Worm (Caenorhabditis elegans) whole organism, young adult: ENCODE measurements around the gene nhr-53.
"Not testable (repeated sequence)": the region's sequence is repeated elsewhere in the genome, so short reads cannot be mapped to it uniquely, and the experiment has no call there.

Source experiments
- B0336.3 ChIP-seq: fragments of 200-800 bp; sonication (Bioruptor generic); IDR thresholded peaks from 2 replicates; pipeline ENCODE4 v1.3.6; 2022; ENCODE audit warnings: missing genetic modification characterization, missing compliant biosample characterization
- F37B4.10 ChIP-seq: fragments of 200-800 bp; sonication (Bioruptor generic); IDR thresholded peaks from 2 replicates; pipeline ENCODE4 v1.3.6; 2022; ENCODE audit warnings: missing genetic modification characterization, missing compliant biosample characterization
- F57A8.1 ChIP-seq: fragments of 200-800 bp; sonication (Bioruptor generic); optimal IDR thresholded peaks from 2 replicates; lab custom pipeline; 2018; ENCODE audit warnings: mild to moderate bottlenecking, missing genetic modification characterization, moderate library complexity, missing compliant biosample characterization
- Y79H2A.3 ChIP-seq: fragments of 200-800 bp; sonication (Bioruptor generic); conservative IDR thresholded peaks from 2 replicates; pipeline ENCODE4 v1.3.6; 2022; ENCODE audit warnings: missing genetic modification reagents, missing genetic modification characterization, missing compliant biosample characterization
- Y95B8A.8 ChIP-seq: fragments of 200-800 bp; sonication (Bioruptor generic); IDR thresholded peaks from 2 replicates; pipeline ENCODE4 v1.3.6; 2022; ENCODE audit warnings: missing genetic modification reagents, missing genetic modification characterization, missing compliant biosample characterization
- athp-1 ChIP-seq: sonication (generic microtip); optimal IDR thresholded peaks from 2 replicates; lab custom pipeline; 2017; ENCODE audit warnings: mild to moderate bottlenecking, missing genetic modification characterization, missing compliant biosample characterization
- attf-6 ChIP-seq: fragments of 200-800 bp; sonication (Bioruptor generic); IDR thresholded peaks from 2 replicates; pipeline ENCODE4 v1.3.6; 2022; ENCODE audit warnings: missing genetic modification reagents, missing genetic modification characterization, missing compliant biosample characterization
- cebp-1 ChIP-seq, 2 experiments: fragments of 200-800 bp in 1 of 2; sonication (Bioruptor generic) in 1 of 2; sonication (generic microtip) in 1 of 2; IDR thresholded peaks in 1 of 2; optimal IDR thresholded peaks in 1 of 2; 2 replicates each; pipeline versions ENCODE4 v1.3.6 to Lab custom; 2017 to 2022; ENCODE audit warnings: missing compliant biosample characterization in 2 of 2, missing genetic modification characterization in 2 of 2, mild to moderate bottlenecking in 1 of 2, missing genetic modification reagents in 1 of 2, moderate library complexity in 1 of 2
- ceh-27 ChIP-seq: fragments of 200-800 bp; sonication (Bioruptor generic); optimal IDR thresholded peaks from 2 replicates; lab custom pipeline; 2018; ENCODE audit warnings: mild to moderate bottlenecking, missing genetic modification characterization, moderate library complexity, missing compliant biosample characterization
- dpff-1 ChIP-seq: sonication (generic microtip); optimal IDR thresholded peaks from 2 replicates; lab custom pipeline; 2017; ENCODE audit warnings: mild to moderate bottlenecking, missing genetic modification characterization, missing compliant biosample characterization
- egl-18 ChIP-seq: fragments of 200-800 bp; sonication (Bioruptor generic); IDR thresholded peaks from 2 replicates; pipeline ENCODE4 v1.3.6; 2022; ENCODE audit warnings: missing genetic modification reagents, missing genetic modification characterization, missing compliant biosample characterization
- egrh-3 ChIP-seq: fragments of 200-800 bp; sonication (Bioruptor generic); IDR thresholded peaks from 2 replicates; pipeline ENCODE4 v1.3.6; 2022; ENCODE audit warnings: missing genetic modification reagents, missing genetic modification characterization, missing compliant biosample characterization
- fkh-3 ChIP-seq: sonication (generic microtip); optimal IDR thresholded peaks from 2 replicates; lab custom pipeline; 2016; ENCODE audit warnings: mild to moderate bottlenecking, missing genetic modification characterization, missing compliant biosample characterization
- him-1 ChIP-seq: sonication (generic microtip); optimal IDR thresholded peaks from 2 replicates; lab custom pipeline; 2016; ENCODE audit warnings: missing genotype, missing genetic modification reagents, missing genetic modification characterization, missing compliant biosample characterization
- hmg-1.2 ChIP-seq: fragments of 200-800 bp; sonication (Bioruptor generic); IDR thresholded peaks from 2 replicates; pipeline ENCODE4 v1.3.6; 2022; ENCODE audit warnings: missing genetic modification reagents, missing genetic modification characterization, missing compliant biosample characterization
- lag-1 ChIP-seq: fragments of 200-800 bp; sonication (Bioruptor generic); IDR thresholded peaks from 2 replicates; pipeline ENCODE4 v1.3.6; 2022; ENCODE audit warnings: missing genetic modification reagents, missing genetic modification characterization, missing compliant biosample characterization
- let-526 ChIP-seq: fragments of 200-800 bp; sonication (Bioruptor generic); IDR thresholded peaks from 2 replicates; pipeline ENCODE4 v1.3.6; 2022; ENCODE audit warnings: missing genetic modification reagents, missing genetic modification characterization, missing compliant biosample characterization
- lir-1 ChIP-seq: fragments of 200-800 bp; sonication (Bioruptor generic); conservative IDR thresholded peaks from 2 replicates; pipeline ENCODE4 v1.3.6; 2022; ENCODE audit warnings: missing genetic modification reagents, missing genetic modification characterization, missing compliant biosample characterization
- lsy-27 ChIP-seq: sonication (generic microtip); optimal IDR thresholded peaks from 2 replicates; lab custom pipeline; 2017; ENCODE audit warnings: missing genetic modification characterization, mild to moderate bottlenecking, missing compliant biosample characterization, antibody characterized with exemption, missing genotype, borderline replicate concordance; ENCODE audit not compliant: insufficient read depth
- madf-10 ChIP-seq: sonication (generic microtip); optimal IDR thresholded peaks from 2 replicates; lab custom pipeline; 2016; ENCODE audit warnings: mild to moderate bottlenecking, missing genetic modification characterization, missing compliant biosample characterization
- madf-3 ChIP-seq: fragments of 200-800 bp; sonication (Bioruptor generic); IDR thresholded peaks from 2 replicates; pipeline ENCODE4 v1.3.6; 2022; ENCODE audit warnings: missing genetic modification reagents, missing genetic modification characterization, missing compliant biosample characterization
- mcd-1 ChIP-seq: fragments of 200-800 bp; sonication (Bioruptor generic); IDR thresholded peaks from 2 replicates; pipeline ENCODE4 v1.3.6; 2022; ENCODE audit warnings: missing genetic modification reagents, missing genetic modification characterization, missing compliant biosample characterization
- mel-28 ChIP-seq: sonication (generic microtip); optimal IDR thresholded peaks from 2 replicates; lab custom pipeline; 2016; ENCODE audit warnings: borderline replicate concordance, mild to moderate bottlenecking, missing genetic modification characterization, missing compliant biosample characterization
- mxl-1 ChIP-seq: sonication (generic microtip); optimal IDR thresholded peaks from 2 replicates; lab custom pipeline; 2016; ENCODE audit warnings: missing genetic modification characterization, missing compliant biosample characterization
- nfya-1 ChIP-seq: sonication (generic microtip); optimal IDR thresholded peaks from 2 replicates; lab custom pipeline; 2017; ENCODE audit warnings: antibody characterized with exemption, missing compliant biosample characterization, missing genetic modification characterization, borderline replicate concordance; ENCODE audit not compliant: insufficient read depth
- nfya-2 ChIP-seq: fragments of 200-800 bp; sonication (Bioruptor generic); IDR thresholded peaks from 2 replicates; pipeline ENCODE4 v1.3.6; 2022; ENCODE audit warnings: missing genetic modification reagents, missing genetic modification characterization, missing compliant biosample characterization
- nfyb-1 ChIP-seq: fragments of 200-800 bp; sonication (Bioruptor generic); IDR thresholded peaks from 2 replicates; pipeline ENCODE4 v1.3.6; 2022; ENCODE audit warnings: missing genetic modification reagents, missing genetic modification characterization, missing compliant biosample characterization
- pbrm-1 ChIP-seq: fragments of 200-800 bp; sonication (Bioruptor generic); IDR thresholded peaks from 2 replicates; pipeline ENCODE4 v1.3.6; 2022; ENCODE audit warnings: missing genetic modification reagents, missing genetic modification characterization, missing compliant biosample characterization
- repo-1 ChIP-seq: sonication (generic microtip); optimal IDR thresholded peaks from 2 replicates; lab custom pipeline; 2017; ENCODE audit warnings: mild to moderate bottlenecking, missing genetic modification characterization, missing compliant biosample characterization
- sea-2 ChIP-seq: fragments of 200-800 bp; sonication (Bioruptor generic); IDR thresholded peaks from 2 replicates; pipeline ENCODE4 v1.3.6; 2022; ENCODE audit warnings: missing genetic modification characterization, missing compliant biosample characterization
- snpc-3.4 ChIP-seq: sonication (generic microtip); optimal IDR thresholded peaks from 2 replicates; lab custom pipeline; 2017; ENCODE audit warnings: missing genetic modification characterization, mild to moderate bottlenecking, missing compliant biosample characterization, antibody characterized with exemption, moderate library complexity, missing genotype, missing genetic modification reagents
- somi-1 ChIP-seq: fragments of 200-800 bp; sonication (Bioruptor generic); optimal IDR thresholded peaks from 2 replicates; lab custom pipeline; 2018; ENCODE audit warnings: mild to moderate bottlenecking, missing genetic modification characterization, missing compliant biosample characterization
- tlf-1 ChIP-seq: fragments of 200-800 bp; sonication (Bioruptor generic); optimal IDR thresholded peaks from 2 replicates; lab custom pipeline; 2018; ENCODE audit warnings: mild to moderate bottlenecking, missing genetic modification characterization, missing compliant biosample characterization
- unc-130 ChIP-seq: sonication (generic microtip); optimal IDR thresholded peaks from 2 replicates; lab custom pipeline; 2016; ENCODE audit warnings: missing genetic modification reagents, missing genetic modification characterization, missing compliant biosample characterization
- zim-3 ChIP-seq: sonication (generic microtip); optimal IDR thresholded peaks from 2 replicates; lab custom pipeline; 2017; ENCODE audit warnings: mild to moderate bottlenecking, missing genetic modification characterization, moderate library complexity, missing compliant biosample characterization
- ztf-22 ChIP-seq: fragments of 200-800 bp; sonication (Bioruptor generic); optimal IDR thresholded peaks from 2 replicates; lab custom pipeline; 2018; ENCODE audit warnings: mild to moderate bottlenecking, missing genetic modification characterization, moderate library complexity, missing compliant biosample characterization
- ztf-26 ChIP-seq: sonication (generic microtip); optimal IDR thresholded peaks from 2 replicates; lab custom pipeline; 2017; ENCODE audit warnings: missing genetic modification characterization, missing compliant biosample characterization
- ztf-28 ChIP-seq: fragments of 200-800 bp; sonication (Bioruptor generic); IDR thresholded peaks from 2 replicates; pipeline ENCODE4 v1.3.6; 2022; ENCODE audit warnings: missing genetic modification reagents, missing genetic modification characterization, missing compliant biosample characterization
- ztf-3 ChIP-seq: fragments of 200-800 bp; sonication (Bioruptor generic); optimal IDR thresholded peaks from 2 replicates; lab custom pipeline; 2018; ENCODE audit warnings: mild to moderate bottlenecking, missing genetic modification characterization, missing compliant biosample characterization

The nhr-53 gene

ce11 chrV:15702263-15702662 is at the start of gene nhr-53:
nhr-53 (minus strand) TSS chrV:15702363.
- no peak for TF ChIP-seq F57A8.1
- no peak for TF ChIP-seq zim-3 (tag; lab: Kevin White, UChicago)
- no peak for TF ChIP-seq mel-28 (tag; lab: Kevin White, UChicago)
- no peak for TF ChIP-seq pbrm-1
- TF ChIP-seq nfyb-1 (GFP tag; lab: Robert Waterston, UW): no peak
- no peak for TF ChIP-seq mxl-1 (tag; lab: Kevin White, UChicago)
- TF ChIP-seq dpff-1 (tag; lab: Kevin White, UChicago): no peak
- no peak for TF ChIP-seq ztf-28 (GFP tag; lab: Robert Waterston, UW)
- no peak for TF ChIP-seq him-1 (tag; lab: Kevin White, UChicago)
- TF ChIP-seq cebp-1 (GFP tag; IDR thresholded peaks at IDR 0.05; lab: Robert Waterston, UW): no peak
- no peak for TF ChIP-seq cebp-1 (tag; optimal IDR thresholded peaks at IDR 0.05; lab: Kevin White, UChicago)
- no peak for TF ChIP-seq lsy-27
- TF ChIP-seq madf-3: no peak
- no peak for TF ChIP-seq ztf-22 (GFP tag; lab: Kevin White, UChicago)
- no peak for TF ChIP-seq egrh-3 (GFP tag; lab: Robert Waterston, UW)
- no peak for TF ChIP-seq egl-18 (GFP tag; lab: Robert Waterston, UW)
- no peak for TF ChIP-seq snpc-3.4 (tag; lab: Kevin White, UChicago)
- no peak for TF ChIP-seq mcd-1 (GFP tag; lab: Robert Waterston, UW)
- no peak for TF ChIP-seq somi-1
- TF ChIP-seq Y95B8A.8: no peak

ce11 chrV:15750130-15750529 is 48.0 kb upstream of the nhr-53 start, which contains the start of gene str-6:
str-6 (minus strand) TSS chrV:15750230.
- TF ChIP-seq ztf-26 (tag; lab: Kevin White, UChicago): no peak
- no peak for TF ChIP-seq fkh-3
- TF ChIP-seq nfya-2: no peak
- no peak for TF ChIP-seq tlf-1 (GFP tag; lab: Kevin White, UChicago)
- no peak for TF ChIP-seq nfyb-1 (GFP tag; lab: Robert Waterston, UW)
- no peak for TF ChIP-seq let-526
- TF ChIP-seq athp-1 (tag; lab: Kevin White, UChicago): no peak
- no peak for TF ChIP-seq unc-130 (GFP tag; lab: Kevin White, UChicago)
- no peak for TF ChIP-seq Y79H2A.3 (GFP tag; lab: Robert Waterston, UW)
- TF ChIP-seq B0336.3 (GFP tag; lab: Robert Waterston, UW): no peak
- TF ChIP-seq hmg-1.2: no peak
- no peak for TF ChIP-seq nfya-1 (tag; lab: Kevin White, UChicago)
- no peak for TF ChIP-seq lir-1 (GFP tag; lab: Robert Waterston, UW)
- no peak for TF ChIP-seq ztf-3 (GFP tag; lab: Kevin White, UChicago)
- no peak for TF ChIP-seq ceh-27 (GFP tag; lab: Kevin White, UChicago)
- no peak for TF ChIP-seq F37B4.10
- TF ChIP-seq sea-2 (GFP tag; lab: Robert Waterston, UW): no peak
- no peak for TF ChIP-seq madf-10 (tag; lab: Kevin White, UChicago)
- TF ChIP-seq egl-18 (GFP tag; lab: Robert Waterston, UW): no peak

ce11 chrV:15748343-15748742 is 46.2 kb upstream of the nhr-53 start, which contains the start of gene T23D5.8:
T23D5.8 (minus strand) TSS chrV:15748443.
- not testable (repeated sequence) for TF ChIP-seq attf-6 (GFP tag; lab: Robert Waterston, UW); lag-1 (GFP tag; lab: Robert Waterston, UW); repo-1
